Fruit fly (Drosophila melanogaster) whole organism, adult: Measurements from ENCODE around the gene Cpr73D.

Experiments used
- CG11617 ChIP-seq: fragments of 200-800 bp; sonication (Bioruptor generic); optimal IDR thresholded peaks from 2 replicates; lab custom pipeline; 2017; ENCODE audit warnings: mild to moderate bottlenecking, missing biosample characterization, missing genetic modification reagents, missing genetic modification characterization
- CG12768 ChIP-seq: fragments of 200-800 bp; sonication (Bioruptor generic); optimal IDR thresholded peaks from 2 replicates; lab custom pipeline; 2017; ENCODE audit warnings: missing biosample characterization, missing genetic modification characterization, mild to moderate bottlenecking, moderate library complexity, missing genetic modification reagents
- CG14711 ChIP-seq: fragments of 200-800 bp; sonication (Bioruptor generic); optimal IDR thresholded peaks from 2 replicates; lab custom pipeline; 2018; ENCODE audit warnings: missing biosample characterization, mild to moderate bottlenecking, missing genetic modification characterization, moderate library complexity
- CG1620 ChIP-seq: fragments of 200-800 bp; sonication (Bioruptor generic); optimal IDR thresholded peaks from 2 replicates; lab custom pipeline; 2016; ENCODE audit warnings: missing biosample characterization, missing genetic modification characterization
- CG33017 ChIP-seq: fragments of 200-800 bp; sonication (Bioruptor generic); optimal IDR thresholded peaks from 2 replicates; lab custom pipeline; 2018; ENCODE audit warnings: missing biosample characterization, mild to moderate bottlenecking, missing genetic modification characterization, moderate library complexity
- CG5204 ChIP-seq: fragments of 200-800 bp; sonication (Bioruptor generic); optimal IDR thresholded peaks from 2 replicates; lab custom pipeline; 2016; ENCODE audit warnings: missing biosample characterization, missing genetic modification characterization
- CG7045 ChIP-seq: fragments of 200-800 bp; sonication (Bioruptor generic); optimal IDR thresholded peaks from 2 replicates; lab custom pipeline; 2017; ENCODE audit warnings: missing biosample characterization, mild to moderate bottlenecking, missing genetic modification characterization
- CG7101 ChIP-seq: fragments of 200-800 bp; sonication (Bioruptor generic); optimal IDR thresholded peaks from 2 replicates; lab custom pipeline; 2018; ENCODE audit warnings: missing biosample characterization, mild to moderate bottlenecking, missing genetic modification characterization, moderate library complexity
- Clk ChIP-seq: fragments of 200-800 bp; sonication (Bioruptor generic); optimal IDR thresholded peaks from 2 replicates; lab custom pipeline; 2017; ENCODE audit warnings: missing biosample characterization, missing genetic modification characterization
- Crg-1 ChIP-seq: fragments of 200-800 bp; sonication (Bioruptor generic); optimal IDR thresholded peaks from 2 replicates; lab custom pipeline; 2016; ENCODE audit warnings: missing biosample characterization, missing genetic modification characterization
- Hr96 ChIP-seq: fragments of 200-800 bp; sonication (Bioruptor generic); optimal IDR thresholded peaks from 2 replicates; lab custom pipeline; 2016; ENCODE audit warnings: missing biosample characterization, missing genetic modification characterization
- Mnt ChIP-seq: fragments of 200-800 bp; sonication (Bioruptor generic); optimal IDR thresholded peaks from 2 replicates; lab custom pipeline; 2016; ENCODE audit warnings: missing biosample characterization, mild to moderate bottlenecking, missing genetic modification characterization
- bab1 ChIP-seq: fragments of 200-800 bp; sonication (Bioruptor generic); optimal IDR thresholded peaks from 3 replicates; lab custom pipeline; 2019; ENCODE audit warnings: missing biosample characterization, mild to moderate bottlenecking, missing genetic modification characterization, moderate library complexity
- cic ChIP-seq: fragments of 200-800 bp; sonication (Bioruptor generic); optimal IDR thresholded peaks from 2 replicates; lab custom pipeline; 2017; ENCODE audit warnings: missing biosample characterization, mild to moderate bottlenecking, missing genetic modification characterization, moderate library complexity
- cnc ChIP-seq, 2 experiments: fragments of >200 bp; optimal IDR thresholded peaks; 2 replicates each; lab custom pipeline; 2017
- kay ChIP-seq: fragments of 200-800 bp; sonication (Bioruptor generic); peaks from one replicate; lab custom pipeline; 2016; ENCODE audit warnings: missing biosample characterization, missing genetic modification characterization, borderline replicate concordance
- ovo ChIP-seq: fragments of 200-800 bp; sonication (Bioruptor generic); optimal IDR thresholded peaks from 2 replicates; lab custom pipeline; 2016; ENCODE audit warnings: missing biosample characterization, missing genetic modification characterization
- pad ChIP-seq: fragments of 200-800 bp; sonication (Bioruptor generic); optimal IDR thresholded peaks from 3 replicates; lab custom pipeline; 2017; ENCODE audit warnings: missing biosample characterization, missing genetic modification characterization, mild to moderate bottlenecking, moderate library complexity, missing genetic modification reagents
- tj ChIP-seq: fragments of 200-800 bp; sonication (Bioruptor generic); optimal IDR thresholded peaks from 3 replicates; lab custom pipeline; 2017; ENCODE audit warnings: missing biosample characterization, mild to moderate bottlenecking, missing genetic modification characterization, moderate library complexity
- toe ChIP-seq: fragments of 200-800 bp; sonication (Bioruptor generic); optimal IDR thresholded peaks from 2 replicates; lab custom pipeline; 2016; ENCODE audit warnings: missing biosample characterization, missing genetic modification characterization

The Cpr73D gene

DNA sequence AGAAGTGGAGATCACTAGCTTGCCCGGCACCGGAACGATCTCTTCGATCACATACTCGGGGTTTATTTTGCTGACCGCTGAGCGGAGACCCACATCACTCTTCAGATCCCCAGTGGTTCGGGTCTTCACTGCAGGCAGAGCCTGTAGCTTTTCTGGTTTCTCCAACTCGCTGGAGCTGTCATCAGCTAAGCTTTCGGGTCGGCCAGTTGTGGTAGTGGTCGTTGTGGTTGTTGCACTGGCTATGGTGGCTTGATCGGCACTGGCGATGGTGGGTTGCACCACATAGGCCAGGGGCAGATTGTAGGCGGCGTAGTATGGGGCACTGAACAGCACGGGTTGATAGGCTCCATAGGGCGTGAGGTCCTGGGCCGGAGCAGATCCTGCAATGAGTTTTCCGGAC, 27.0 kb downstream of the Cpr73D start:
- TF ChIP-seq tj (GFP tag; lab: Kevin White, UChicago) = no peak
- TF ChIP-seq CG11617 (GFP tag; lab: Kevin White, UChicago) = no peak
- no peak for TF ChIP-seq pad (GFP tag; lab: Kevin White, UChicago)
- TF ChIP-seq CG1620 (GFP tag; lab: Kevin White, UChicago) = no peak

DNA sequence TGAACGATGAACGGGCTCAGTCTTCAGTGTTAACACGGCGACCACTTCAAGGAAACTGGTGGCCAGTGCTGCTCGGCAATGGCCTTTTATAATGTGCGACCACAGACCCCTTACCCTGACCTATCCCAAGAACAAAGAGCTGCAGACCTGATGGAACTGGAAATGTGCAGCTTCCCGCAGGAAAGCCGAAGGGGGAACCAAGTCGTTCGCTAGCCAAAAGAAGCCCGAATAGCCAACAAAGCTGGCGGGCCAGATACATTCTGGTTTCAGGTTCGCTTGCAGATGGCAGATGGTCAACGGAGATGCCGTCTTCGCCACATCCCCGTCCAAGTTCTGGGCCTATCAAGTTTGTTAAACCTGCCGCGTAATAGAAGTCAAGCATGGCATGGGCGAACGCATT, 30.1 kb downstream of the Cpr73D start, which contains the start of gene CG13023:
TSS of gene CG13023 (minus strand) at position 60 of the 400 bp plus-strand sequence.
- TF ChIP-seq CG33017 (tag; lab: Kevin White, UChicago) (no peak), CG12768 (no peak), CG7101 (no peak), Hr96 (no peak), Crg-1 (GFP tag; lab: Kevin White, UChicago) (no peak), ovo (GFP tag; lab: Kevin White, UChicago) (no peak), cnc (optimal IDR thresholded peaks at IDR 0.05; lab: Kevin White, UChicago) (no peak)

DNA sequence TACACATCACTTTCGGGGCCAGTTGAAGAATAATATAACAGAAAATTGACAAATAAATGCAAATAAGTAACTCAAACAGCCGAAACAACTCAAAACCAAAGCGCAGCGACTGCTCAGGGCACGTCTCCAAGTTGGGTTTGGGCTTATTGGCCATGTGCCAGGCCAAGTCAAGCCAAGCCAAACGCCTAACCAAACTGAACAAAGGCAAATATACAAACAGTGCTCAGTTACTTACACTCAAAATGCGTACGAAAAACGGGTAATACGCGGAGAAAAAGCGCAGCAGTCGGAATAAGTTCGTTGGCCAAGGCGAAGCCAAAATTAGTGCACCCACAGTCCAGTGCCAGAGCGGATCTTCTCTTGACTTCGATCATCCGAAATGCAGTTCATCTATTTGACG, 34.5 kb downstream of the Cpr73D start, which contains the start of gene CG13028:
TSS of gene CG13028 (plus strand) at position 301 of the 400 bp plus-strand sequence.
- TF ChIP-seq ovo (GFP tag; lab: Kevin White, UChicago) = no peak
- TF ChIP-seq toe (GFP tag; lab: Kevin White, UChicago) = no peak
- no peak for TF ChIP-seq Crg-1 (GFP tag; lab: Kevin White, UChicago)
- TF ChIP-seq Clk (GFP tag; lab: Kevin White, UChicago) = no peak
- TF ChIP-seq CG1620 (GFP tag; lab: Kevin White, UChicago) = no peak
- TF ChIP-seq Hr96 = no peak
- no peak for TF ChIP-seq Mnt (GFP tag; lab: Kevin White, UChicago)
- TF ChIP-seq cnc (optimal IDR thresholded peaks at IDR 0.05; lab: Kevin White, UChicago) = no peak
- no peak for TF ChIP-seq tj (GFP tag; lab: Kevin White, UChicago)
- TF ChIP-seq CG14711 (tag; lab: Kevin White, UChicago) = no peak
- no peak for TF ChIP-seq CG11617 (GFP tag; lab: Kevin White, UChicago)
- TF ChIP-seq bab1 (GFP tag; lab: Kevin White, UChicago) = no peak
- no peak for TF ChIP-seq CG5204 (GFP tag; lab: Kevin White, UChicago)
- no peak for TF ChIP-seq CG7101
- TF ChIP-seq pad (GFP tag; lab: Kevin White, UChicago) = no peak
- no peak for TF ChIP-seq CG12768
- TF ChIP-seq cic (GFP tag; lab: Kevin White, UChicago) = no peak
- TF ChIP-seq kay (GFP tag; lab: Kevin White, UChicago) = no peak
- no peak for TF ChIP-seq CG7045 (GFP tag; lab: Kevin White, UChicago)

DNA sequence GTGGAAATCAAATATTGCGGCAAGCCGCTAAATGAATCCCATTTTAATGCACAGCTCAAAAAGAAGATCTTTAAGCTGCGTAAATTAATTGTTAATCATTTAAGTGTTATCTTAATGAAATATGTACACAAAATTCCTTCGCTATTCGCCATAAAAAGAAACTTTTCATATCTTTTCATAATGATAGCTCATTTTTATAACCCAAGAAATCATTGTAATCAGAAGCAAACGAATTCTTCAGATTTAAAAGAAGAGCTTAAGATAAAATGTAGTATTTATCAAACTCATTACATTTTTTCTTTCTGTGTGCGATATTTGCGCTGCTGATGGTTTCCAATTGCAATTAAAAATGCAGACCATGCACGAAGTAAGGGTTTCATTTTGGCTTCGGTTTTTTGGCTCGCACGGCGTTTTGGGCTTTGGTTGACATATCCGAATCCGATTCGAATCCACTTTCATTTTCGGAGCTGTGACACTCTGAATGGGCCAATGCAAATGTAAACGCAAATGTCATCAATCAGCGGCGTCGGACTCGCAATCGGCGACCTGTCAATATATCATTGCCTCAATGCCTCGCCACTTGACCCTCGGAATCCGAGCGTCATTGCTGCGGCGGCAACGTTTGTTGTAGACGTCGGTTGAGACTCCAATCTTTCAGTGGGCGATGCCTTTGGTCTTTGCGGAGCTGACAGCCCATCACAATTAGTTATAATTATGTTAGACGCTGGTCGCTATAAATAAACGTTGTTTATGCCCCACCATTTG, 39.9 kb downstream of the Cpr73D start:
- TF ChIP-seq Mnt (GFP tag; lab: Kevin White, UChicago) (no peak), CG14711 (tag; lab: Kevin White, UChicago) (peak; percentile 13), tj (GFP tag; lab: Kevin White, UChicago) (peak; percentile 97), CG11617 (GFP tag; lab: Kevin White, UChicago) (no peak), ovo (GFP tag; lab: Kevin White, UChicago) (no peak), CG1620 (GFP tag; lab: Kevin White, UChicago) (no peak), CG12768 (no peak), Clk (GFP tag; lab: Kevin White, UChicago) (no peak), toe (GFP tag; lab: Kevin White, UChicago) (no peak), kay (GFP tag; lab: Kevin White, UChicago) (no peak), bab1 (GFP tag; lab: Kevin White, UChicago) (peak; percentile 26), CG7045 (GFP tag; lab: Kevin White, UChicago) (no peak), Hr96 (no peak), CG5204 (GFP tag; lab: Kevin White, UChicago) (no peak), pad (GFP tag; lab: Kevin White, UChicago) (peak; percentile 10), CG7101 (peak; percentile 6)

DNA sequence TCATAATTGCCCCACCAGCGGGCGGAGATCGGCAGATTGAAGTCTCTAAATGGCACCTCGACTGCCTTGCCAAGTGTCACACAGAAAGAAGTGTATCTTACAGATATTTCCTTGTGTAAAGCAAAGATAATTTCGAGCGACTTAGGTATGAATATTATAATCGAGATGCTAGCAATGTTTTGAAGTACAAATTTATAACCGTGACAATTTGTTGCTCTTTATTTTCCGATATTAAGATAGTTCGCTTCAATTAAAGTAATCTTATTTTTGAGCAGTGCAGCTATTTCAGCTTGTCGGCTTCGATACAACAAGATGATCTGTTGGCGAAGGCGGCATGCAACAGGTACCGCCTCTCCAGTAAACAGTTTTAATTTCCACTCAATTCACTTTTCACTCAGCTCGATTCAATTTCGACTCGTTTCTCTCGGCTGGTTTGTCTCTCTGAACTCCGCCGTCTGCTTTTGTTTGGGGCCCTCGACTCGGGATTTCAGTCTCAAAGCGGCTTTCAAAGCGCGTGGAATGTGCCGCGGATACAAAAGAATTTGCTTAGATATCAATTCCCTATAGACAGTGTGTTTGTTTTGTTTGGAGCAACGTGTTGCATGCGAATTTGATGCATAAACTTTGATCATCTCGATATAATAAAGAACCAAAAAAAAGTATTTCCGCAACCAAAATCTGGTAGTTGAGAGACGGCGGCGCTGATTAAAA, 41.6 kb downstream of the Cpr73D start:
- TF ChIP-seq tj (GFP tag; lab: Kevin White, UChicago) = peak; percentile 53
- no peak for TF ChIP-seq CG7045 (GFP tag; lab: Kevin White, UChicago)

DNA sequence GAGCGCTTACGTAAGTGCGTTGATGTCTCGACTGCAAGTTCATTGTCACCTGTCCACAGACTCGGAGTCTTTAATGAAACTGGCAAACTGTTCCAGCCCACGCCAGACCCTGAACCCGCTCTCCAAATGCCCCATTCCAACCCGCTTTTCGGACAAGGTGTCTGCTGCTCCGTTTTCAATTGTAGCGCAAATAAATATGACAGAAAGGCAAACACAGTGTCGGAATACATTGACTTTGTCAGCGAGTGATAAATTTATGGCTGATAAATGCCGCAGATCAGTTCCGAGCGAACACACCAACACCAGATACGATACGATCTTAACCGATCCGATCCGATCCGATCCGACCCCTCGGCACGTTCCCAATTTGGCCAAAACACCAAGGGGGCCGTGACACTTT, 43.4 kb downstream of the Cpr73D start:
- no peak for TF ChIP-seq kay (GFP tag; lab: Kevin White, UChicago)
- TF ChIP-seq CG5204 (GFP tag; lab: Kevin White, UChicago) = no peak
- TF ChIP-seq CG1620 (GFP tag; lab: Kevin White, UChicago) = no peak
- TF ChIP-seq CG7045 (GFP tag; lab: Kevin White, UChicago) = no peak
- TF ChIP-seq toe (GFP tag; lab: Kevin White, UChicago) = no peak
- TF ChIP-seq CG33017 (tag; lab: Kevin White, UChicago) = no peak
- TF ChIP-seq ovo (GFP tag; lab: Kevin White, UChicago) = no peak
- no peak for TF ChIP-seq CG12768
- TF ChIP-seq tj (GFP tag; lab: Kevin White, UChicago) = no peak
- TF ChIP-seq cic (GFP tag; lab: Kevin White, UChicago) = no peak
